Fruit fly (Drosophila melanogaster) whole organism, larva: ENCODE data around the gene Calr.

Source experiments
- noc ChIP-seq: fragments of 200-800 bp; sonication (Bioruptor generic); optimal IDR thresholded peaks from 3 replicates; lab custom pipeline; 2019; ENCODE audit warnings: missing biosample characterization, mild to moderate bottlenecking, missing genetic modification characterization, moderate library complexity

Gene Calr

dm6 chr3R:9601949-9602348 lies 28.7 kb downstream of the Calr start:
- no peak for TF ChIP-seq noc

dm6 chr3R:9600558-9600959 lies 30.1 kb downstream of the Calr start:
- TF ChIP-seq noc, result peak; percentile 95

DNA sequence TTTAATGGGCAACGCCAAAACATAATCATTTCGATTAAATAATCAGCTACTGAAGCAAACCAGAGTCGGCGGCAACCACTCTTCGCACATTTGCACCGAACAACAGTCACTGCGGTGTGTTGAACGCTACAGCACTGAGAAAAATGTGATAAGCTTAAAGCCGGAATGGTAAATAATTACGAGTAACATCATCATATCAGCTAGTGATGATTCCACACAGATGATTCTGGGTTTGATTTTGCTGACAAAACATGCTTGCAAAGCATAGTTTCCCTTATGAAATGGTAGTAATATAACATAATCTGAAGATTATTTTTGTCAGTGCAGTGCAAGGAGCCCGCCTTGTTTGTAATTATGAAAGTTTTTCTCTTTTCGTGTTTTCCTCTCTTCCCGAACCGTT lies 32.6 kb downstream of the Calr start:
- no peak for TF ChIP-seq noc

DNA sequence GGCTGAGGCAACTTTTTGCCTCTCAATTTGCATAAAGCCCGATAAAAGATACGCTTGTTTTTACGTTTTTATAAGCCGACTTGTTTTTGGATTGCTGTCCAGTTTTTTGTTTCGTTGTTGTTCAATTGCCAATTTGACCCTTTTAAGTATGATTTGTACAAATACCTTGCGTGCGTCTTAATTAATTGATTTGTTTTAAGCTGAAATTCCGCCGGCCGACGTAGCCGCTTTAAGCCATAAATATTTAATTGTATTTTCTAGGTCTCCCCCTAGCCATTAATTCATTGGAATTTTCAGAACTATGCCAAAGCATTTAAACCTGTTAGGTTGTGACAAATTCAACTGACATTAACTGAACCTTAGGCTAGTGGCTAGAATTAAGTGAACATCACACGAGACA lies 34.0 kb downstream of the Calr start:
- TF ChIP-seq noc, result no peak

dm6 chr3R:9595681-9596357 lies 34.8 kb downstream of the Calr start:
- TF ChIP-seq noc, result no peak

- TF ChIP-seq noc, result no peak
Measured at dm6 chr3R:9594839-9595238, 35.8 kb downstream of the Calr start.

- no peak for TF ChIP-seq noc
Measured at dm6 chr3R:9594251-9594581, 36.4 kb downstream of the Calr start.

dm6 chr3R:9593408-9594250 lies 37.0 kb downstream of the Calr start:
- TF ChIP-seq noc, result no peak

- no peak for TF ChIP-seq noc
Measured at dm6 chr3R:9591769-9592388, 38.8 kb downstream of the Calr start.

DNA sequence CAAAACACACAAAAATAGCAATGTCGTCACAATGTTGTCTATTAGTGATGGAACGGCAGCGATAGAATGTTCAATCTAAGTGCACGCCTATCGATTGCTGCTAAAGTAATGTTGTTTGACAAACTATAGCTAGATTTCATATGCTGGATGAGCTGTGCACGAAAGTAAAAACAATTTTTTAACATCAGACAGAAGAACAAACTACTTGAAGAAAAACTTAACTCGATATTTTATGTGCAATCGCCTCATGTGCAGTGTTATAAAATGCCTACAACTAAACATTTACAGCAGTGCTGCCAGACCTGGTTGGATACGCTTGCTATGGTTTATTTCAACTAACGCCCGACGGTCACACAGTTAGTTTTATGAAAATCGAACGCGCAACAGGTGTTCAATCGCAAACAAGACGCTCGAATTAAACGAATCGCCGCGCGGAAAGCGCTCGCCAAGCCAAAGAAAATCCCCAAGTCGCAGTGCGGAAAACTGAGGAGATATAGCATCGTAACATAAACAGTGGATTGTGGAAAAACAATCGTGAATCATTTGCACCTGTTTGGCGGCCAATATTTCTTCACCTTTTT lies 39.6 kb downstream of the Calr start, which contains the start of the genes bocks and CG8312:
Gene bocks (minus strand): TSS at position 51 of the 581 bp plus-strand sequence.
Gene CG8312 (plus strand): TSS at position 358 of the 581 bp plus-strand sequence.
- peak; percentile 67 for TF ChIP-seq noc

- TF ChIP-seq noc, result peak; percentile 3
Measured at dm6 chr3R:9586663-9587248, 43.9 kb downstream of the Calr start, which contains the start of gene P58IPK. Gene P58IPK, plus strand, starts transcription at chr3R:9586942.

DNA sequence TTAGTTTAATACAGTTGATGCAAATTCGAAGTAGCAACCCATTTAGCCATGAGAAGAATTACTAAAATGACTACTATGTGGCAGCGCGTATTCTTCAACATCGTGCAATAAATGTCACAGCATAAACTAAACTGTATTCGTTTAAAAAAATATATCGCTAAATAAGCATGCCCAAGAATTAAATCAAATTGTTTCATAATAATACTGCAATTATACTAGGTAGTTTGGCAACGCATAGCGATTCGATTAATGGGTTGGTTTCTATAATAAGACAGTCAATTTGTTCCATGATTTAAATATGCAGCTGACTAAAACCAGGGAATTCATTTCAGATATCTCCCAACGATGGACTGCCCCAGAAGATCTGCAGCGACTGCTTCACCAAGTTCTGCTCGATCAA lies 47.5 kb downstream of the Calr start, which contains the start of gene CG33654:
Gene CG33654 (minus strand): TSS at position 101 of the 400 bp plus-strand sequence.
- no peak for TF ChIP-seq noc

- no peak for TF ChIP-seq noc
Measured at dm6 chr3R:9581973-9582372, 48.7 kb downstream of the Calr start.

- TF ChIP-seq noc, result peak; percentile 1
Measured at dm6 chr3R:9581089-9581520, 49.5 kb downstream of the Calr start, which contains the start of gene CG8301. Gene CG8301, plus strand, starts transcription at chr3R:9581306.
